ENCODE assay signal across 5 fruit fly cellular contexts in genomic region chr2L:11021606-11022005, dm6.
TF ChIP-seq lines count a peak whose summit lies in the region.

No protein-coding gene starts in this region.

- TF ChIP-seq CTCF in whole organism, embryonic (GFP tag; optimal IDR thresholded peaks at IDR 0.05; lab: Kevin White, UChicago), result no peak

TF ChIP-seq in whole organism, 6 proteins besides CTCF, POLR2A, EP300 and RAD21:
- peak; percentile 78 for TF ChIP-seq pan (optimal IDR thresholded peaks at IDR 0.05; lab: Kevin White, UChicago)
- TF ChIP-seq CG8478 (optimal IDR thresholded peaks at IDR 0.05; lab: Kevin White, UChicago), result no peak

TF ChIP-seq in whole organism, embryonic, 481 proteins besides CTCF, POLR2A, EP300 and RAD21:
- TF ChIP-seq Adf1 (GFP tag; IDR thresholded peaks at IDR 0.05; lab: Robert Waterston, UW), result no peak
- TF ChIP-seq H15 (GFP tag; IDR thresholded peaks at IDR 0.05; lab: Robert Waterston, UW), result no peak
- no peak for TF ChIP-seq gro (GFP tag; optimal IDR thresholded peaks at IDR 0.05; lab: Kevin White, UChicago)
- TF ChIP-seq CG3847 (GFP tag; IDR thresholded peaks at IDR 0.05; lab: Robert Waterston, UW), result no peak
- peak; percentile 61 for TF ChIP-seq D19B (GFP tag; optimal IDR thresholded peaks at IDR 0.05; lab: Kevin White, UChicago)
- no peak for TF ChIP-seq eyg (GFP tag; optimal IDR thresholded peaks at IDR 0.05; lab: Kevin White, UChicago)
- peak; percentile 11 for TF ChIP-seq Ets65A (GFP tag; lab: Kevin White, UChicago)
- no peak for TF ChIP-seq slbo (GFP tag; IDR thresholded peaks at IDR 0.05; lab: Robert Waterston, UW)
- no peak for TF ChIP-seq CG33557 (GFP tag; optimal IDR thresholded peaks at IDR 0.05; lab: Kevin White, UChicago)
- no peak for TF ChIP-seq cas (GFP tag; IDR thresholded peaks at IDR 0.05; lab: Robert Waterston, UW)
- TF ChIP-seq Doc2 (GFP tag; IDR thresholded peaks at IDR 0.05; lab: Robert Waterston, UW), result no peak
- no peak for TF ChIP-seq ac (GFP tag; optimal IDR thresholded peaks at IDR 0.05; lab: Kevin White, UChicago)
- no peak for TF ChIP-seq CG2199 (GFP tag; IDR thresholded peaks at IDR 0.05; lab: Robert Waterston, UW)
- TF ChIP-seq vvl (GFP tag; IDR thresholded peaks at IDR 0.05; lab: Robert Waterston, UW), result no peak

TF ChIP-seq in whole organism, prepupa, 60 proteins besides CTCF, POLR2A, EP300 and RAD21 (continues in another document):
- peak; percentile 28 for TF ChIP-seq OdsH (GFP tag; optimal IDR thresholded peaks at IDR 0.05; lab: Kevin White, UChicago)
- peak; percentile 23 for TF ChIP-seq Ets96B (tag; optimal IDR thresholded peaks at IDR 0.05; lab: Kevin White, UChicago)
- TF ChIP-seq acj6 (GFP tag; optimal IDR thresholded peaks at IDR 0.05; lab: Kevin White, UChicago), result peak; percentile 44
- TF ChIP-seq esn (GFP tag; optimal IDR thresholded peaks at IDR 0.05; lab: Kevin White, UChicago), result peak; percentile 59
- TF ChIP-seq CG8119 (GFP tag; IDR thresholded peaks at IDR 0.05; lab: Robert Waterston, UW), result no peak
- TF ChIP-seq Smox (GFP tag; optimal IDR thresholded peaks at IDR 0.05; lab: Kevin White, UChicago), result peak; percentile 53
- no peak for TF ChIP-seq Lpt (GFP tag; optimal IDR thresholded peaks at IDR 0.05; lab: Kevin White, UChicago)
- no peak for TF ChIP-seq CG4318 (GFP tag; optimal IDR thresholded peaks at IDR 0.05; lab: Kevin White, UChicago)
- peak; percentile 19 for TF ChIP-seq fd59A (GFP tag; optimal IDR thresholded peaks at IDR 0.05; lab: Kevin White, UChicago)
- TF ChIP-seq CG31627 (GFP tag; optimal IDR thresholded peaks at IDR 0.05; lab: Kevin White, UChicago), result peak; percentile 54
- TF ChIP-seq CG3919 (GFP tag; optimal IDR thresholded peaks at IDR 0.05; lab: Kevin White, UChicago), result peak; percentile 42
- TF ChIP-seq Gug (GFP tag; IDR thresholded peaks at IDR 0.05; lab: Robert Waterston, UW), result no peak
- TF ChIP-seq CG6792 (GFP tag; optimal IDR thresholded peaks at IDR 0.05; lab: Kevin White, UChicago), result peak; percentile 24
- TF ChIP-seq CG34406 (GFP tag; optimal IDR thresholded peaks at IDR 0.05; lab: Kevin White, UChicago), result no peak
- TF ChIP-seq cyc (GFP tag; optimal IDR thresholded peaks at IDR 0.05; lab: Kevin White, UChicago), result peak; percentile 27
- peak; percentile 39 for TF ChIP-seq CG6808 (GFP tag; optimal IDR thresholded peaks at IDR 0.05; lab: Kevin White, UChicago)
- TF ChIP-seq Ets21C (GFP tag; optimal IDR thresholded peaks at IDR 0.05; lab: Kevin White, UChicago), result peak; percentile 15
- peak; percentile 43 for TF ChIP-seq lz (GFP tag; optimal IDR thresholded peaks at IDR 0.05; lab: Kevin White, UChicago)
- TF ChIP-seq CG15336 (GFP tag; IDR thresholded peaks at IDR 0.05; lab: Robert Waterston, UW), result no peak
- peak; percentile 4 for TF ChIP-seq spab (GFP tag; optimal IDR thresholded peaks at IDR 0.05; lab: Kevin White, UChicago)
- peak; percentile 83 for TF ChIP-seq Eip78C (GFP tag; lab: Kevin White, UChicago)
- TF ChIP-seq svp (GFP tag; lab: Kevin White, UChicago), result peak; percentile 80
- peak; percentile 39 for TF ChIP-seq Hr39 (GFP tag; optimal IDR thresholded peaks at IDR 0.05; lab: Kevin White, UChicago)
- TF ChIP-seq Met (GFP tag; optimal IDR thresholded peaks at IDR 0.05; lab: Kevin White, UChicago), result peak; percentile 70
- TF ChIP-seq CG11294 (GFP tag; IDR thresholded peaks at IDR 0.05; lab: Robert Waterston, UW), result no peak
- TF ChIP-seq CG6854 (GFP tag; optimal IDR thresholded peaks at IDR 0.05; lab: Kevin White, UChicago), result no peak
- no peak for TF ChIP-seq salr (GFP tag; optimal IDR thresholded peaks at IDR 0.05; lab: Kevin White, UChicago)

TF ChIP-seq in whole organism, pupa, 21 proteins besides CTCF, POLR2A, EP300 and RAD21:
- TF ChIP-seq CG8301 (tag; optimal IDR thresholded peaks at IDR 0.05; lab: Kevin White, UChicago), result peak; percentile 19
- peak; percentile 21 for TF ChIP-seq CG17806 (tag; optimal IDR thresholded peaks at IDR 0.05; lab: Kevin White, UChicago)
- no peak for TF ChIP-seq EcR (GFP tag; optimal IDR thresholded peaks at IDR 0.05; lab: Kevin White, UChicago)
- no peak for TF ChIP-seq CG12605 (GFP tag; IDR thresholded peaks at IDR 0.05; lab: Robert Waterston, UW)
- no peak for TF ChIP-seq Ets98B (GFP tag; IDR thresholded peaks at IDR 0.05; lab: Robert Waterston, UW)
- TF ChIP-seq CG9948 (tag; optimal IDR thresholded peaks at IDR 0.05; lab: Kevin White, UChicago), result peak; percentile 53
- TF ChIP-seq CG34367 (tag; optimal IDR thresholded peaks at IDR 0.05; lab: Kevin White, UChicago), result no peak
- no peak for TF ChIP-seq CG13204 (GFP tag; optimal IDR thresholded peaks at IDR 0.05; lab: Kevin White, UChicago)
- no peak for TF ChIP-seq CG4496 (GFP tag; IDR thresholded peaks at IDR 0.05; lab: Robert Waterston, UW)
- TF ChIP-seq CG10348 (GFP tag; IDR thresholded peaks at IDR 0.05; lab: Robert Waterston, UW), result no peak
- TF ChIP-seq D1 (tag; optimal IDR thresholded peaks at IDR 0.05; lab: Kevin White, UChicago), result no peak
- TF ChIP-seq Pif1A (GFP tag; optimal IDR thresholded peaks at IDR 0.05; lab: Kevin White, UChicago), result no peak
- no peak for TF ChIP-seq fd96Ca (GFP tag; IDR thresholded peaks at IDR 0.05; lab: Robert Waterston, UW)
- TF ChIP-seq CG8159 (tag; optimal IDR thresholded peaks at IDR 0.05; lab: Kevin White, UChicago), result peak; percentile 44
- TF ChIP-seq gl (tag; optimal IDR thresholded peaks at IDR 0.05; lab: Kevin White, UChicago), result no peak
- no peak for TF ChIP-seq rn (GFP tag; IDR thresholded peaks at IDR 0.05; lab: Robert Waterston, UW)
- no peak for TF ChIP-seq CG15710 (tag; optimal IDR thresholded peaks at IDR 0.05; lab: Kevin White, UChicago)
- TF ChIP-seq CG14655 (GFP tag; optimal IDR thresholded peaks at IDR 0.05; lab: Kevin White, UChicago), result peak; percentile 48
- no peak for TF ChIP-seq Pif1B (GFP tag; optimal IDR thresholded peaks at IDR 0.05; lab: Kevin White, UChicago)
- no peak for TF ChIP-seq CG32121 (GFP tag; IDR thresholded peaks at IDR 0.05; lab: Robert Waterston, UW)
- peak; percentile 5 for TF ChIP-seq Snoo (tag; optimal IDR thresholded peaks at IDR 0.05; lab: Kevin White, UChicago)

TF ChIP-seq in whole organism, wandering third instar larva, 38 proteins besides CTCF, POLR2A, EP300 and RAD21:
- TF ChIP-seq rgr (GFP tag; optimal IDR thresholded peaks at IDR 0.05; lab: Kevin White, UChicago), result no peak
- no peak for TF ChIP-seq Sp1 (GFP tag; optimal IDR thresholded peaks at IDR 0.05; lab: Kevin White, UChicago)
- TF ChIP-seq lola (GFP tag; optimal IDR thresholded peaks at IDR 0.05; lab: Kevin White, UChicago), result no peak
- TF ChIP-seq tai (GFP tag; optimal IDR thresholded peaks at IDR 0.05; lab: Kevin White, UChicago), result no peak
- TF ChIP-seq fru (GFP tag; optimal IDR thresholded peaks at IDR 0.05; lab: Kevin White, UChicago), result peak; percentile 25
- peak; percentile 24 for TF ChIP-seq h (GFP tag; optimal IDR thresholded peaks at IDR 0.05; lab: Kevin White, UChicago)
- TF ChIP-seq Mio (GFP tag; optimal IDR thresholded peaks at IDR 0.05; lab: Kevin White, UChicago), result no peak
- TF ChIP-seq Hr83 (GFP tag; optimal IDR thresholded peaks at IDR 0.05; lab: Kevin White, UChicago; ENCODE audit: poor library complexity, severe bottlenecking), result no peak
- no peak for TF ChIP-seq Hnf4 (GFP tag; optimal IDR thresholded peaks at IDR 0.05; lab: Kevin White, UChicago)
- no peak for TF ChIP-seq HLH106 (tag; optimal IDR thresholded peaks at IDR 0.05; lab: Kevin White, UChicago)
- TF ChIP-seq ey (GFP tag; optimal IDR thresholded peaks at IDR 0.05; lab: Kevin White, UChicago), result peak; percentile 1
- TF ChIP-seq pan (optimal IDR thresholded peaks at IDR 0.05; lab: Kevin White, UChicago), result no peak
- no peak for TF ChIP-seq GATAd (GFP tag; optimal IDR thresholded peaks at IDR 0.05; lab: Kevin White, UChicago)
- TF ChIP-seq dsf (GFP tag; optimal IDR thresholded peaks at IDR 0.05; lab: Kevin White, UChicago; ENCODE audit: borderline replicate concordance), result no peak
- TF ChIP-seq foxo (GFP tag; optimal IDR thresholded peaks at IDR 0.05; lab: Kevin White, UChicago), result peak in 1 of 2 experiments; percentile 31
- TF ChIP-seq usp (GFP tag; optimal IDR thresholded peaks at IDR 0.05; lab: Kevin White, UChicago), result no peak
- no peak for TF ChIP-seq brk (GFP tag; optimal IDR thresholded peaks at IDR 0.05; lab: Kevin White, UChicago)
- peak; percentile 16 for TF ChIP-seq dmrt93B (GFP tag; optimal IDR thresholded peaks at IDR 0.05; lab: Kevin White, UChicago)
- TF ChIP-seq Jra (GFP tag; optimal IDR thresholded peaks at IDR 0.05; lab: Kevin White, UChicago), result no peak
- TF ChIP-seq psq (GFP tag; optimal IDR thresholded peaks at IDR 0.05; lab: Kevin White, UChicago), result peak; percentile 29
- no peak for TF ChIP-seq Hr78 (GFP tag; optimal IDR thresholded peaks at IDR 0.05; lab: Kevin White, UChicago)
- peak; percentile 66 for TF ChIP-seq woc (GFP tag; optimal IDR thresholded peaks at IDR 0.05; lab: Kevin White, UChicago)
- no peak for TF ChIP-seq Dfd (GFP tag; optimal IDR thresholded peaks at IDR 0.05; lab: Kevin White, UChicago)
- no peak for TF ChIP-seq sage (GFP tag; optimal IDR thresholded peaks at IDR 0.05; lab: Kevin White, UChicago)
- TF ChIP-seq OdsH (GFP tag; optimal IDR thresholded peaks at IDR 0.05; lab: Kevin White, UChicago), result peak; percentile 41
